Fruit fly (Drosophila melanogaster): ENCODE measurements around the gene CG4069.
A peak's percentile ranks its signal among the peaks of the same experiment; 100 is the strongest.

CG4069 gene

DNA sequence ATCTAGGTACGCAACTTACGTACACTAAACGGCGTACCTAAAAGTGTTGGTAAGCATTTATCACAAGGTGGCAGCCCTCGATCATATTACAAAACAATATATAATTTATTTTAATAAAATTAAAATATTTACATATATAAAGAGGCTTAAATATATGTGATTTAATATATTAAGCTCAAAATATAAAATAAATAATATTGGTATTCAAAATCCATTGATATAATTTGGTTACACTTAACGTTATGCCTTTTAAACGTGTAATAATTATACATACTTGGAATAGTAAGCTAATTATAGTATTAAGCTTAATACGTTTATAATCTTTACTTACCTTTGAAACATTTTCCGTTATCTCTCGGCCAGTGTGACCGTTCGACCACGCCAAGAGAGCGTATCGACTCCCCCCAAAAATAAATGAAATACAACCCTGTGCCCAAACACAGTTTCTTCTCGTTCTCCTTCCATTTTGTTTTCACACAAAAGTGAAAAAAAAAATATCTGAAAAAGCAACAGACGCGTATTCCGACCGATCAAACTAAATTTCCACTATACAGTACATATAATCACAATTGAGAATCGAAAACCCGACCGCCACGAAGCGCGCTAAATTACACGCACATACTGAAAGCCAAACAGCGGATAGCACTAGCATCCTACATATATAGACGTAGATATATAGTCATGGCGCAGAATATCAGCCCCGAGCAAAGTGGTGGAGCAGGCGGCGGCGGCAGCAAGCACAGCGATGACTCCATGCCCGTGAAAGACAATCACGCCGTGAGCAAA is 33.1 kb downstream of the CG4069 start, which contains the start of the genes CG10646 and vih (continued):
- no peak for TF ChIP-seq peb (GFP tag; IDR thresholded peaks at IDR 0.05)
- peak in 1 of 2 experiments; percentile 35 for TF ChIP-seq bsh (GFP tag; optimal IDR thresholded peaks at IDR 0.05)
- no peak for TF ChIP-seq CG6854 (GFP tag; optimal IDR thresholded peaks at IDR 0.05)
- TF ChIP-seq CG33213 (GFP tag; optimal IDR thresholded peaks at IDR 0.05) = peak; percentile 20
- no peak for TF ChIP-seq CG7963 (GFP tag; IDR thresholded peaks at IDR 0.05; ENCODE audit: partially characterized antibody)
- TF ChIP-seq Dfd (GFP tag; optimal IDR thresholded peaks at IDR 0.05) = no peak
- no peak for TF ChIP-seq trh (GFP tag; optimal IDR thresholded peaks at IDR 0.05)
- peak; percentile 7 for TF ChIP-seq Spps (tag; optimal IDR thresholded peaks at IDR 0.05)
- no peak for TF ChIP-seq ara (GFP tag; IDR thresholded peaks at IDR 0.05)
- TF ChIP-seq CG8359 (GFP tag; optimal IDR thresholded peaks at IDR 0.05; ENCODE audit: borderline replicate concordance) = no peak
- TF ChIP-seq CG11398 (GFP tag; optimal IDR thresholded peaks at IDR 0.05) = no peak
- TF ChIP-seq ewg (GFP tag; optimal IDR thresholded peaks at IDR 0.05) = peak; percentile 27
- TF ChIP-seq dati (GFP tag; IDR thresholded peaks at IDR 0.05) = no peak
- TF ChIP-seq Nf-YB (GFP tag; optimal IDR thresholded peaks at IDR 0.05) = peak; percentile 15
- no peak for TF ChIP-seq p53 (GFP tag; optimal IDR thresholded peaks at IDR 0.05)
- TF ChIP-seq CG4328 (GFP tag; optimal IDR thresholded peaks at IDR 0.05) = peak; percentile 51
- no peak for TF ChIP-seq Trl (optimal IDR thresholded peaks at IDR 0.05)
- TF ChIP-seq Trl (GFP tag; optimal IDR thresholded peaks at IDR 0.05) = peak; percentile 15
- no peak for TF ChIP-seq usp (GFP tag; optimal IDR thresholded peaks at IDR 0.05)
- TF ChIP-seq al (GFP tag; IDR thresholded peaks at IDR 0.05) = 0 out of 2 replicates have a peak, but pooled peaks have one; percentile 29
- no peak for TF ChIP-seq Taf1 (GFP tag; IDR thresholded peaks at IDR 0.05)
- TF ChIP-seq hb (GFP tag; IDR thresholded peaks at IDR 0.05; ENCODE audit: partially characterized antibody) = no peak
- TF ChIP-seq CG33557 (GFP tag; optimal IDR thresholded peaks at IDR 0.05) = peak; percentile 20
- no peak for TF ChIP-seq CG12071 (GFP tag; optimal IDR thresholded peaks at IDR 0.05)
- peak; percentile 37 for TF ChIP-seq Lhr (GFP tag; optimal IDR thresholded peaks at IDR 0.05)
- no peak for TF ChIP-seq CG6272 (GFP tag; IDR thresholded peaks at IDR 0.05)
- no peak; the same call in 1 of the 2 replicates for TF ChIP-seq ttk (GFP tag; IDR thresholded peaks at IDR 0.05)
- TF ChIP-seq H15 (GFP tag; IDR thresholded peaks at IDR 0.05) = 0 out of 3 replicates have a peak, but pooled peaks have one; percentile 6
- TF ChIP-seq lab (GFP tag; optimal IDR thresholded peaks at IDR 0.05) = peak; percentile 57
- peak; percentile 60 for TF ChIP-seq CG18262 (tag; optimal IDR thresholded peaks at IDR 0.05)
- peak; percentile 60 for TF ChIP-seq CG30403 (GFP tag; optimal IDR thresholded peaks at IDR 0.05)
- TF ChIP-seq toy (GFP tag; IDR thresholded peaks at IDR 0.05) = no peak
- no peak for TF ChIP-seq z (GFP tag; IDR thresholded peaks at IDR 0.05)
- TF ChIP-seq Nf-YA (GFP tag; IDR thresholded peaks at IDR 0.05) = no peak
- TF ChIP-seq gfzf (GFP tag; optimal IDR thresholded peaks at IDR 0.05) = peak; percentile 71
- no peak for TF ChIP-seq Aef1 (GFP tag; IDR thresholded peaks at IDR 0.05)
- TF ChIP-seq crp (GFP tag; optimal IDR thresholded peaks at IDR 0.05) = peak in 1 of 2 experiments; percentile 33
- no peak for TF ChIP-seq Mes4 (GFP tag; optimal IDR thresholded peaks at IDR 0.05)
- peak; percentile 44 for TF ChIP-seq Ssrp (tag; optimal IDR thresholded peaks at IDR 0.05)
- TF ChIP-seq Optix (GFP tag; IDR thresholded peaks at IDR 0.05) = no peak
- TF ChIP-seq CG10959 (GFP tag; IDR thresholded peaks at IDR 0.05) = no peak
- no peak for TF ChIP-seq CG11560 (tag; IDR thresholded peaks at IDR 0.05)
- no peak for TF ChIP-seq D19B (GFP tag; optimal IDR thresholded peaks at IDR 0.05)
- no peak for TF ChIP-seq CG3838 (GFP tag; optimal IDR thresholded peaks at IDR 0.05)
- no peak for TF ChIP-seq jigr1 (GFP tag; IDR thresholded peaks at IDR 0.05)
- TF ChIP-seq org-1 (GFP tag; optimal IDR thresholded peaks at IDR 0.05) = no peak
- peak; percentile 55 for TF ChIP-seq Six4 (GFP tag; optimal IDR thresholded peaks at IDR 0.05)
- no peak for TF ChIP-seq aop (GFP tag; IDR thresholded peaks at IDR 0.05)
- no peak for TF ChIP-seq croc (GFP tag; conservative IDR thresholded peaks at IDR 0.05)
- peak; percentile 55 for TF ChIP-seq CG9727 (GFP tag; optimal IDR thresholded peaks at IDR 0.05)
